Fruit fly (Drosophila melanogaster) whole organism, embryonic: ENCODE data around the gene SsRbeta.

Experiments used
- Awh ChIP-seq: fragments of 200-800 bp; sonication (Bioruptor generic); IDR thresholded peaks from 2 replicates; pipeline ENCODE4, ENCODE4 v1.3.6; 2022; ENCODE audit warnings: missing biosample characterization, missing genetic modification characterization
- BtbVII ChIP-seq: fragments of 200-800 bp; sonication (Bioruptor generic); optimal IDR thresholded peaks from 3 replicates; lab custom pipeline; 2017; ENCODE audit warnings: missing biosample characterization, mild to moderate bottlenecking, missing genetic modification characterization
- CG12104 ChIP-seq: fragments of 200-800 bp; sonication (Bioruptor generic); optimal IDR thresholded peaks from 3 replicates; lab custom pipeline; 2016; ENCODE audit warnings: missing biosample characterization, missing genetic modification characterization
- CG16779 ChIP-seq: fragments of 200-800 bp; sonication (Bioruptor generic); IDR thresholded peaks from 2 replicates; pipeline ENCODE4 v1.3.6; 2022; ENCODE audit warnings: missing biosample characterization, missing genetic modification characterization
- CG17359 ChIP-seq: fragments of 200-800 bp; sonication (Bioruptor generic); optimal IDR thresholded peaks from 3 replicates; lab custom pipeline; 2018; ENCODE audit warnings: missing biosample characterization, mild to moderate bottlenecking, missing genetic modification characterization, moderate library complexity
- CG34422 ChIP-seq: fragments of 200-800 bp; sonication (Bioruptor generic); IDR thresholded peaks from 3 replicates; pipeline ENCODE4 v1.3.6; 2022; ENCODE audit warnings: missing biosample characterization, missing genetic modification characterization
- CG5245 ChIP-seq: fragments of 200-800 bp; sonication (Bioruptor generic); optimal IDR thresholded peaks from 3 replicates; lab custom pipeline; 2016; ENCODE audit warnings: missing biosample characterization, missing genetic modification characterization
- Dfd ChIP-seq, 2 experiments: fragments of >200 bp; optimal IDR thresholded peaks; 2 replicates each; lab custom pipeline; 2017; ENCODE audit warnings: missing biosample characterization in 2 of 2, missing genetic modification characterization in 2 of 2
- Ets97D ChIP-seq: fragments of 200-800 bp; sonication (Bioruptor generic); optimal IDR thresholded peaks from 3 replicates; lab custom pipeline; 2016; ENCODE audit warnings: missing biosample characterization, missing genetic modification characterization
- Hr39 ChIP-seq: fragments of >200 bp; optimal IDR thresholded peaks from 2 replicates; lab custom pipeline; 2017
- corto ChIP-seq: fragments of 200-800 bp; sonication (Bioruptor generic); optimal IDR thresholded peaks from 2 replicates; lab custom pipeline; 2016; ENCODE audit warnings: missing biosample characterization, mild to moderate bottlenecking, missing genetic modification characterization, moderate library complexity
- gro ChIP-seq: fragments of 200-800 bp; sonication (Bioruptor generic); optimal IDR thresholded peaks from 2 replicates; lab custom pipeline; 2016; ENCODE audit warnings: missing biosample characterization, missing genetic modification characterization
- slp2 ChIP-seq: fragments of 200-800 bp; sonication (Bioruptor generic); optimal IDR thresholded peaks from 2 replicates; lab custom pipeline; 2016; ENCODE audit warnings: missing biosample characterization, missing genetic modification characterization

- TF ChIP-seq CG34422 (GFP tag; lab: Robert Waterston, UW) (peak; percentile 33; the same call in 1 of the 3 replicates), CG5245 (GFP tag; lab: Kevin White, UChicago) (peak; percentile 48), slp2 (peak; percentile 45), CG12104 (GFP tag; lab: Kevin White, UChicago) (peak; percentile 42), gro (GFP tag; lab: Kevin White, UChicago) (peak; percentile 69), Awh (no peak), corto (GFP tag; lab: Kevin White, UChicago) (no peak), Dfd (GFP tag; optimal IDR thresholded peaks at IDR 0.05; lab: Kevin White, UChicago) (no peak), CG17359 (tag; lab: Kevin White, UChicago) (peak; percentile 0), CG16779 (no peak), BtbVII (GFP tag; lab: Kevin White, UChicago) (peak; percentile 73), Ets97D (GFP tag; lab: Kevin White, UChicago) (no peak), Hr39 (lab: Kevin White, UChicago) (no peak)
These were observed 31.1 kb downstream of the SsRbeta start for dm6 chr3L:16160420-16161069.
